Worm (Caenorhabditis elegans) whole organism, early embryonic: Measurements from ENCODE around the gene ZK470.2.

Experiments
- B0310.2 ChIP-seq: sonication (generic microtip); optimal IDR thresholded peaks from 2 replicates; lab custom pipeline; 2016; ENCODE audit warnings: mild to moderate bottlenecking, missing genetic modification characterization, missing compliant biosample characterization
- F13C5.2 ChIP-seq: sonication (generic microtip); optimal IDR thresholded peaks from 2 replicates; lab custom pipeline; 2017; ENCODE audit warnings: mild to moderate bottlenecking, missing genetic modification characterization, inconsistent platforms, missing compliant biosample characterization
- aly-1 ChIP-seq: sonication (generic microtip); optimal IDR thresholded peaks from 2 replicates; lab custom pipeline; 2016; ENCODE audit warnings: missing genetic modification characterization, missing compliant biosample characterization
- ama-1 ChIP-seq: fragments of 150-350 bp; optimal IDR thresholded peaks from 2 replicates; lab custom pipeline; 2014
- ceh-13 ChIP-seq: fragments of 200-800 bp; sonication (Bioruptor generic); optimal IDR thresholded peaks from 2 replicates; lab custom pipeline; 2018; ENCODE audit warnings: mild to moderate bottlenecking, missing genetic modification characterization, missing compliant biosample characterization
- ceh-36 ChIP-seq: sonication (generic microtip); optimal IDR thresholded peaks from 2 replicates; lab custom pipeline; 2016; ENCODE audit warnings: missing genetic modification characterization, inconsistent platforms, missing compliant biosample characterization
- ets-7 ChIP-seq: sonication (generic microtip); optimal IDR thresholded peaks from 2 replicates; lab custom pipeline; 2016; ENCODE audit warnings: missing genotype, missing genetic modification characterization, missing compliant biosample characterization
- flt-1 ChIP-seq: fragments of 200-800 bp; sonication (Bioruptor generic); IDR thresholded peaks from 2 replicates; pipeline ENCODE4 v1.3.6; 2022; ENCODE audit warnings: missing genetic modification characterization, missing compliant biosample characterization
- hmbx-1 ChIP-seq: sonication (generic microtip); optimal IDR thresholded peaks from 2 replicates; lab custom pipeline; 2016; ENCODE audit warnings: mild to moderate bottlenecking, missing genetic modification characterization, missing compliant biosample characterization
- hmg-4 ChIP-seq: fragments of 200-800 bp; sonication (Bioruptor generic); optimal IDR thresholded peaks from 2 replicates; lab custom pipeline; 2018; ENCODE audit warnings: mild to moderate bottlenecking, missing genetic modification characterization, missing compliant biosample characterization
- hnd-1 ChIP-seq: sonication (generic microtip); optimal IDR thresholded peaks from 2 replicates; lab custom pipeline; 2016; ENCODE audit warnings: missing genetic modification characterization, missing compliant biosample characterization
- pes-1 ChIP-seq: fragments of 200-800 bp; sonication (Bioruptor generic); IDR thresholded peaks from 2 replicates; pipeline ENCODE4 v1.3.6; 2022; ENCODE audit warnings: missing genetic modification reagents, missing genetic modification characterization, missing compliant biosample characterization
- scrt-1 ChIP-seq: fragments of 200-800 bp; sonication (Bioruptor generic); IDR thresholded peaks from 2 replicates; pipeline ENCODE4 v1.3.6; 2022; ENCODE audit warnings: missing genetic modification characterization, missing compliant biosample characterization
- sea-1 ChIP-seq: fragments of 200-800 bp; sonication (Bioruptor generic); conservative IDR thresholded peaks from 2 replicates; pipeline ENCODE4 v1.3.6; 2022; ENCODE audit warnings: missing genetic modification characterization, missing compliant biosample characterization
- tbx-11 ChIP-seq: fragments of 200-800 bp; sonication (Bioruptor generic); IDR thresholded peaks from 2 replicates; pipeline ENCODE4 v1.3.6; 2022; ENCODE audit warnings: missing genetic modification characterization, missing compliant biosample characterization
- tbx-37 ChIP-seq: fragments of 200-800 bp; sonication (Bioruptor generic); conservative IDR thresholded peaks from 2 replicates; pipeline ENCODE4 v1.3.6; 2022; ENCODE audit warnings: missing genetic modification reagents, missing genetic modification characterization, missing compliant biosample characterization
- tra-4 ChIP-seq: sonication (generic microtip); optimal IDR thresholded peaks from 2 replicates; lab custom pipeline; 2017; ENCODE audit warnings: missing genetic modification characterization, missing compliant biosample characterization

The ZK470.2 gene

ce11 chrX:4145051-4145826 lies 10.3 kb downstream of the ZK470.2 start:
- TF ChIP-seq hmbx-1 (tag; lab: Kevin White, UChicago) (no peak), B0310.2 (tag; lab: Kevin White, UChicago) (no peak), tra-4 (no peak), tbx-11 (GFP tag; lab: Robert Waterston, UW) (peak; percentile 54; the same call in 1 of the 2 replicates), aly-1 (tag; lab: Kevin White, UChicago) (no peak), ceh-13 (GFP tag; lab: Kevin White, UChicago) (no peak), sea-1 (GFP tag; lab: Robert Waterston, UW) (no peak), flt-1 (no peak), F13C5.2 (tag; lab: Kevin White, UChicago) (peak; percentile 31), ets-7 (tag; lab: Kevin White, UChicago) (no peak)

DNA sequence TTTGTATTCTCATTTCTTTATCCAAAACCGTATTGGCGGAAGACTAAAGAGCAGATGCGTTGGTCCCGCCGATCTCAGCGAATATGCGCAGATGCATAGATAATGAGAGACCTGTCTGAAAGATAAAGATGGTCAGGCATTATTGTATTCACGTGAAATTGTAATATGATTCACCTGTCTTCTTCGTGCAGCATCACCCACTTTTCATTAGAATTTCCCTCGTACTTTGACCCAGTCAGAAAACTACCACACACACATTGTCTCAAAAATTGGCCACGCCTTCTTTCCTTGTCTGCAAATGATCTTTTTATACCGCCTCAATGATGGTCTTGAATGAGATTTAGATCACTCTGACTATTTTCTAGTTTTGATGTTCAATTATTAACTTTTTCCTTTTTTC lies 11.1 kb downstream of the ZK470.2 start:
- TF ChIP-seq scrt-1 = no peak
- TF ChIP-seq pes-1 (GFP tag; lab: Robert Waterston, UW) = no peak
- TF ChIP-seq hmbx-1 (tag; lab: Kevin White, UChicago) = no peak
- no peak for TF ChIP-seq aly-1 (tag; lab: Kevin White, UChicago)
- no peak for TF ChIP-seq tbx-37 (GFP tag; lab: Robert Waterston, UW)
- no peak for TF ChIP-seq flt-1
- no peak for TF ChIP-seq hmg-4 (GFP tag; lab: Kevin White, UChicago)
- no peak for TF ChIP-seq sea-1 (GFP tag; lab: Robert Waterston, UW)
- no peak for TF ChIP-seq tbx-11 (GFP tag; lab: Robert Waterston, UW)
- no peak for TF ChIP-seq B0310.2 (tag; lab: Kevin White, UChicago)

ce11 chrX:4146798-4147543 lies 12.0 kb downstream of the ZK470.2 start:
- TF ChIP-seq tra-4 = no peak
- TF ChIP-seq ama-1 = no peak
- TF ChIP-seq hnd-1 (tag; lab: Kevin White, UChicago) = no peak
- TF ChIP-seq ceh-13 (GFP tag; lab: Kevin White, UChicago) = no peak
- TF ChIP-seq scrt-1 = no peak
- no peak for TF ChIP-seq ceh-36 (tag; lab: Kevin White, UChicago)
- TF ChIP-seq F13C5.2 (tag; lab: Kevin White, UChicago) = no peak

- no peak for TF ChIP-seq hnd-1 (tag; lab: Kevin White, UChicago)
- TF ChIP-seq sea-1 (GFP tag; lab: Robert Waterston, UW) = no peak
- no peak for TF ChIP-seq aly-1 (tag; lab: Kevin White, UChicago)
- no peak for TF ChIP-seq B0310.2 (tag; lab: Kevin White, UChicago)
- no peak for TF ChIP-seq hmg-4 (GFP tag; lab: Kevin White, UChicago)
Observed at ce11 chrX:4147600-4148448, 12.9 kb downstream of the ZK470.2 start.

ce11 chrX:4148449-4149031 lies 13.6 kb downstream of the ZK470.2 start:
- no peak for TF ChIP-seq aly-1 (tag; lab: Kevin White, UChicago)
- TF ChIP-seq ama-1 = no peak
- TF ChIP-seq F13C5.2 (tag; lab: Kevin White, UChicago) = no peak
- TF ChIP-seq scrt-1 = no peak
- TF ChIP-seq hmg-4 (GFP tag; lab: Kevin White, UChicago) = no peak
- no peak for TF ChIP-seq ets-7 (tag; lab: Kevin White, UChicago)
- no peak for TF ChIP-seq B0310.2 (tag; lab: Kevin White, UChicago)
- no peak for TF ChIP-seq hmbx-1 (tag; lab: Kevin White, UChicago)
- TF ChIP-seq ceh-13 (GFP tag; lab: Kevin White, UChicago) = no peak
- TF ChIP-seq flt-1 = no peak
- TF ChIP-seq tbx-11 (GFP tag; lab: Robert Waterston, UW) = no peak
- no peak for TF ChIP-seq tbx-37 (GFP tag; lab: Robert Waterston, UW)
- no peak for TF ChIP-seq pes-1 (GFP tag; lab: Robert Waterston, UW)
- TF ChIP-seq hnd-1 (tag; lab: Kevin White, UChicago) = no peak
- no peak for TF ChIP-seq sea-1 (GFP tag; lab: Robert Waterston, UW)
- TF ChIP-seq tra-4 = no peak
- TF ChIP-seq ceh-36 (tag; lab: Kevin White, UChicago) = no peak

DNA sequence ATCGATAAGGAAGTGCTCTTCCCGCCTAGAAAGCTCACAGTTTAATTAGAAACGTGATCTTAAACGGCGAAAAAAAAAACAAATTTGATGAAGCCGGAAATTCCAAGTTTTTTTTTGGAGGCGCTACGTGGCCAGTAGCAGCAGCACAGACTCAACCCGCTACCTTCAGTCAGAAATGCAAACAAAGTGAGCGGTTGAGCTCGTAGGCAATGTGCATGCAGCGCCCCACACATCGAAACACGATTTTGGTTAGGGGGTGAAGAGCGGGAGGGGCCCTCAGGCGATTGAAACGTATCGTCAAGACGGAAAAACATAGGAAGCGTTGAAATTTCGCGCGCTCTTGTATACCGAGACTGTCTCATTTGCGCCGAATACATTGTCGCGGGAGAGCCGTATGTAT lies 16.3 kb downstream of the ZK470.2 start:
- TF ChIP-seq F13C5.2 (tag; lab: Kevin White, UChicago) = no peak
- no peak for TF ChIP-seq scrt-1
- TF ChIP-seq hmbx-1 (tag; lab: Kevin White, UChicago) = no peak
- no peak for TF ChIP-seq tbx-11 (GFP tag; lab: Robert Waterston, UW)

- TF ChIP-seq hmg-4 (GFP tag; lab: Kevin White, UChicago) (no peak), pes-1 (GFP tag; lab: Robert Waterston, UW) (no peak), ama-1 (no peak), ceh-36 (tag; lab: Kevin White, UChicago) (no peak)
Observed at ce11 chrX:4153343-4153742, 18.4 kb downstream of the ZK470.2 start, which contains the start of gene nck-1. Gene nck-1 (minus strand): TSS chrX:4153443.
